Worm (Caenorhabditis elegans) whole organism, L4/young adult: ENCODE results near the gene eif-2Bepsilon.

Experiments used
- W03F9.2 ChIP-seq: fragments of 150-350 bp; optimal IDR thresholded peaks from 2 replicates; lab custom pipeline; 2014; ENCODE audit warnings: missing biosample characterization, missing genetic modification characterization
- dao-5 ChIP-seq: sonication (generic microtip); optimal IDR thresholded peaks from 2 replicates; lab custom pipeline; 2016; ENCODE audit warnings: missing genotype, missing genetic modification characterization, moderate library complexity, missing compliant biosample characterization
- him-1 ChIP-seq: sonication (generic microtip); optimal IDR thresholded peaks from 2 replicates; lab custom pipeline; 2016; ENCODE audit warnings: missing genotype, missing genetic modification reagents, missing genetic modification characterization, missing compliant biosample characterization

The eif-2Bepsilon gene

DNA sequence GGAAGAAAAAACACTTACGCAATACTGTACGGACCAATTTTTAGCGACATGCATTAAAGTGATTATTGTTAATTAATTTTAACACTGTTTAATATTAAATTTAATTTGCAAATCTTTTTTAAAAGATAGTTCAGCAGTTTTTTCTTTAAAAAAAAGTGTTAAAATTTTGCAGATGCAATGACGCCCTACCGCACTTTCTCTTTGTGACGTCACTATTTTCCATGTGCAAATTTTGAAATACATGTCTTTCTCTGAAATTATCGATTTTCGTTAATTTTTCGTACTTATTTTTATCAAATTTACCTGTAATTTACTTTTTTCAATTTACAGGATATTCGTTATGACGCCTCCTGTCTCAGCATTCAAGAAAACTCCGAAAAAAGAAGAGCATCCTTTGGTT, at the start of gene eif-2Bepsilon, which contains the start of gene piga-1:
TSS of gene eif-2Bepsilon (plus strand) at position 331 of the 400 bp plus-strand sequence.
TSS of gene piga-1 (minus strand) at position 174 of the 400 bp plus-strand sequence.
- TF ChIP-seq W03F9.2 (tag; lab: Kevin White, UChicago) (no peak), dao-5 (no peak), him-1 (no peak)

DNA sequence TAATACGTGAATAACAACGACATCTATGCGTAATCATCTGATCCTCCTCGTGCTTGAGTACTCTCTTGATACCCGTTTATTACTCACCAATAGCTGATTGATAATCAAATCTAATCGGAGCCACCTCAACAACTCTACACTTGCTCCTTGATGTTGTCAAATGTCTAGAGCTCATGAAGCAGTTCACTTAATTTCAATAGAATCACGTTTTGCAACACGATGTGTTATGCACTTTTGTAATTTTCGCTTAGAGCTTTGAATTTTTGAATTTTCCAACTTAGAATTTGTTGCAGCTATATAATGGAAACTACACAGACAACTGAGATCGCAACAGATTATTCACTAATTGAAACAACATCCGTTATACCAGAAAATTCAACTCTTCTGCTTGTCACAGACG, 49.2 kb upstream of the eif-2Bepsilon start, which contains the start of gene T22C8.1:
TSS of gene T22C8.1 (plus strand) at position 301 of the 400 bp plus-strand sequence.
- no peak for TF ChIP-seq W03F9.2 (tag; lab: Kevin White, UChicago)
- TF ChIP-seq dao-5: no peak
- TF ChIP-seq him-1: no peak

DNA sequence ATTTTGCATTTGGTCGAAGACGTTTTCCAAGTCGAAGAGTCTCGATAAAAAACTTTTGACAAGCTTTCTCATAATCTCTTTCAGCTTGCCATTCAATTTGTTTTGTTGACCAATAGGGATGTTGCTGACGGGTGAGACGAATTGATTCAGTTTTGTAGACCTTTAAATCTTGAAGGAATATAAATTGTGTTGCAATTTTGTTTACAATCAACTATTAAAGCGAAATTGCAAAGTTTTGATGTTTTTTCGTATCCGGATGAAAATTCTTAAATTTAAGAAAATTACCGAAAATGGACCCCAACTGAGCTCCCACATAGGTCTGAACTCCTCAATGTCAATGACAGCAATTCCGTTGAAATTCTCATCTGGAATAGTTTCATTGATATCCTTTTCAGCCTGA, 45.5 kb upstream of the eif-2Bepsilon start:
- no peak for TF ChIP-seq W03F9.2 (tag; lab: Kevin White, UChicago)
- no peak for TF ChIP-seq dao-5

DNA sequence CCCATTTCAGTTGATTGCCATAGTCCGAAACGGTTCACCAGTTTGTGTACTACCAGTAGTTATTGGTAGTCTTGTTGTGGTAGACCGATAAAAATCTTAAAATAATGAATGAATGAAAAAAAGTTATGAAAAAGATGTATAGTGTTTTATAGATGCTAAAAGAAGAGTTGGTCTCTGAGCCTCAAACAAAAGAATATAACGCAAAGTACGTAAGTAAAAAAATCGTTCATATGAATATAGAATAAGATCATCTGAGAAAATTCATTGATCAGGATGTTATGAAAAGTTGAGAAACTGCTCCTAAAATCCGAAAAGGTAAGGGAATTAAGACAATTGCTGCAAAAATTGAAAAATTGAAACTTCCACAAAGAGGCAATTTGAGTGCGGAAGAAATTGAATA, 44.2 kb upstream of the eif-2Bepsilon start, which contains the start of gene chhy-1:
TSS of gene chhy-1 (minus strand) at position 101 of the 400 bp plus-strand sequence.
- TF ChIP-seq him-1: no peak
- TF ChIP-seq dao-5: no peak
- no peak for TF ChIP-seq W03F9.2 (tag; lab: Kevin White, UChicago)

DNA sequence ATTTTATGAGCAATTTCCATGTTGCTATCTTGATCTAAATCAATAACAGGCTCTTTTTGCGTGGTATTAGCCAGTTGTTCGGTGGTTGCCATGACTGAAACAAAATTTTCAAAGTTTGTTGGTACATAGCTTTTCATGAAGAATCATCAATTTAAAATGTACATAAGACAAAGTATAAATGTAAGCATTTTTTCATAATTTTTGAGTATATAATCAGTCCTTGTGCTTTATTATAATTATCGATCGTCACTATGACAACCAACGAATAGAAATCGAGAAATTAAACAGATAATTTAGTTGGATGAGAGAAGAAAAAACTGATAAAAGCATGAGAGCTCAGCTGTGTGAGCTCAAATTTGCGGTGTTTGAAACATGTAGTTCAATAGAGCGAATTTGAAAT, 39.8 kb upstream of the eif-2Bepsilon start, which contains the start of gene T22C8.3:
TSS of gene T22C8.3 (minus strand) at position 101 of the 400 bp plus-strand sequence.
- no peak for TF ChIP-seq W03F9.2 (tag; lab: Kevin White, UChicago)

DNA sequence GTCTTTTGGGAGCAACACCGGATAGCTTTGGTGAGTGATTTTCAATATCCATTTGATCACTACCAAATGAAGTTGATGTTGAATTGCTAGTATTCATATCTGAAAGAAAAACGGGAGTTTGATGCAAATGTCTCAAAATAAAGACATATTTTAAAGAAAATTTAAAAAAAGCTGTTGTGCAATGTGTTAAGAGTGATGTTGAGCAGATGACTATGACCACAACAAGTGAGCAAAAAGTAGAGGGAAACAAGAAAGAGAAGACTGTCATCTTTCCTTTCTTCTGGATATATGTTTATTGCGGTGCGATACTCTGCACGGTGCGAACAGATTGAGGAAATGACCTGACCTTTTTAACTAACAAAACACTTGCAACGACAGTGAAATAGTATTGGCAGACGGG, 38.3 kb upstream of the eif-2Bepsilon start, which contains the start of gene T22C8.4:
TSS of gene T22C8.4 (minus strand) at position 101 of the 400 bp plus-strand sequence.
- no peak for TF ChIP-seq him-1
- no peak for TF ChIP-seq dao-5
- TF ChIP-seq W03F9.2 (tag; lab: Kevin White, UChicago): no peak

DNA sequence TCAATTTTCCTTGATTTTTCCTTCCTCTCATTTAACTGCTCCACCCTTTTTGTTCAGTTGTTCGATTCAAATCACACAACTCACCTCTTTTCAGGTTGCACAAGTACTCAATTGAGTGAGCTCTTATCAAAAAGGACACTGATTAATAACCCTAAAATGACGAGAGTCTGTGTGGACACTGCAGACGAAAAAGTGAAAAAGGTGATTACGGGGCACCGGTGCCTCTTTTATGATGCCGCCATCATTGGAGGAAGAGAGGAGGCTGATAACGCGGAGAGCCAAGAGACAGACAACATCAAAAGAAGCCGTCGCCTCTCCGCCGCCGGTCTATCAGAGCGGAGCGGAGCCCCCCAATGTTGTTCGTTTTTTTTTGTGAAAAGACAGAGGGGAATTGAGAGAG, 36.5 kb upstream of the eif-2Bepsilon start, which contains the start of gene sptf-2:
TSS of gene sptf-2 (plus strand) at position 297 of the 400 bp plus-strand sequence.
- no peak for TF ChIP-seq dao-5
- no peak for TF ChIP-seq W03F9.2 (tag; lab: Kevin White, UChicago)
- TF ChIP-seq him-1: no peak

DNA sequence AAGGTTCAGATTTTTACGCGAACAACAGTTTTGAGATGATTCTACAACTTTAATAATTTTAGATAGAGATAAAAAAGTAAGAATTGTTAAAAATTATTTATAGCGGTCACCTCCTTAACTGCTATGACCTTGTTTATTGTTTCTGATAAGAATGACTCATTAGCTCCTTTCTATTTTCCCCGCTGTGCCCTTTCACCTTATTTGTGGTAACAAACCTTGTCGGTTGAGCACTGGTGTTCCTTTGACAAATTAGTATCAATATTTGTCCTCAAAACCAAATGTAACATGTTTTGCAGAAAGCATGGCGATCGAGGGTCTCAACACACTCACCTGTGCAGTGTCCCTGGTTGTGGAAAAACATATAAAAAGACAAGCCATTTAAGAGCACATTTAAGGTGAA, 35.1 kb upstream of the eif-2Bepsilon start:
- TF ChIP-seq dao-5: no peak
- no peak for TF ChIP-seq W03F9.2 (tag; lab: Kevin White, UChicago)
- TF ChIP-seq him-1: no peak

DNA sequence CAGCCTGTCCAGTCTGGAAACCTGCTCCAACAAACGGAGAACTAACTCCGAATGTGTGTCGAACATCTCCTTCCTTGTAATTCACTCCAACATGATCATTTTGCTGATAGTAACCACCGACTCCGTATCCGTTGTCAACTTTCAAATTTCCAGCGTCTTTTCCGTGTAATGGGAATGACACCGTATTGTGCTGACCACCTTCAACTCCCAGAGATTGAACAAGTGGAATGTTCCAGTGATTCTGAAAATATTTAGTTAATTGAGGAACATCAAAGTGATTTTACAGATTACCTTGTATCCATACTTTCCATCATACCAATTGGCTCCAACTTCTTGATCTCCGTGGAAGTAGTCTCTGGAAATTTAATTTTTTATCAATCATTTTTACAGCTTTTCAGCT, 33.8 kb upstream of the eif-2Bepsilon start:
- TF ChIP-seq W03F9.2 (tag; lab: Kevin White, UChicago): no peak
- TF ChIP-seq dao-5: no peak

DNA sequence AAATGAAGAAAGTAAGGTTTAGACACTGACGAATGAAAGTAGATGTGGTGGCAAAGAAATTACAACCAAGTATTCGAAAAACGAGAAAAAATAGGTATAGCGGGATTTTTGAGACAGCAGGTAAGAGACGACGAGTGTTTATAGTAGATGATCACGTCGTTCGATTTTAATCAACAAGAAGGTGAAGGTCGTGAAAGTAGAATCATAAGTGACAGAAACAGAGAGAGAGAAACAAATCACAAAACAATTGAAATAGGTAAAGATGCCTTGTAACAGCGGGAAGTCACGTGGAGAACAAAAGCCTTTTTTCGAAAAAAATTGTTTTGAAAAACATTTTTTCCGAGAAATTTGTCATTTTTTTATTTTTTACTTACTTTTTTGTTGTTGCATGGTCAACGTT, 31.6 kb upstream of the eif-2Bepsilon start, which contains the start of gene T22C8.6:
TSS of gene T22C8.6 (minus strand) at position 194 of the 400 bp plus-strand sequence.
- TF ChIP-seq dao-5 (no peak), W03F9.2 (tag; lab: Kevin White, UChicago) (no peak), him-1 (no peak)

DNA sequence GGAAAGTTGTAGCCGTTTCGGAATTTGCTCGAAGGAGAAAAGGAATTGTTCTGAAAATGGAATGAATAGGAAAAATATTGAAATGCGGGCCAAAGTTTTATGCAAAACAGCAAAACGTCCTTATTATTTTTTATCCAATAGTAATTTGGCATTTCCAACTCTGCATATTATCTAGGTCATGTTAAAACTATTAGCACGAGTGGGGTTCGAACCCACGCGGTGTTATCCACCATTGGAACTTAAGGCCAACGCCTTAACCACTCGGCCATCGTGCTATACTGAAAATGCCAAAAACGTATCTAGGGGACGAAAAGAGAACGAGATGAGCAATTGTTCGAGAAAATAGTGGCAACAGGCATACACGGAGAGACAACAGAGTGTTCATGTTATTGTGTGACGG, 29.9 kb upstream of the eif-2Bepsilon start:
- no peak for TF ChIP-seq W03F9.2 (tag; lab: Kevin White, UChicago)
- no peak for TF ChIP-seq him-1
- TF ChIP-seq dao-5: no peak

DNA sequence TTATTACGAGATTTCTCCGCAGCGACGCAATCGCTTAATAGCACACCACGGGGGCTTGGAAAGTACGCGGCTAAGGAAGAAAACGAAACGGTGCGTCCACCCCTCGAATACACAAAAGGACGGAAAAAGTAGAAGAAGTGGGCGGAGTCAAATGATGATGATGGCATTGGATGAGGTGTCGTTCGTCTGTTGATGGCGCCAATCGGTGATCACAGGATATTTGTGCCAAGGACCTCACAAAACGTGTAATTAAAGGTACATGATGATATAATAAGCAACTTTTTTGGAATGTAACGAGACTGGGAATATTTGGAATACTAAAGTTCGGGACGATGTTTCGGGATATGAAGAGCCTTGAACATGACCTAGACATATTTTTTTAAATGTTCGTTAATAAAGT, 27.3 kb upstream of the eif-2Bepsilon start, which contains the start of gene cutl-12:
TSS of gene cutl-12 (minus strand) at position 101 of the 400 bp plus-strand sequence.
- no peak for TF ChIP-seq dao-5
- no peak for TF ChIP-seq him-1
- TF ChIP-seq W03F9.2 (tag; lab: Kevin White, UChicago): no peak

DNA sequence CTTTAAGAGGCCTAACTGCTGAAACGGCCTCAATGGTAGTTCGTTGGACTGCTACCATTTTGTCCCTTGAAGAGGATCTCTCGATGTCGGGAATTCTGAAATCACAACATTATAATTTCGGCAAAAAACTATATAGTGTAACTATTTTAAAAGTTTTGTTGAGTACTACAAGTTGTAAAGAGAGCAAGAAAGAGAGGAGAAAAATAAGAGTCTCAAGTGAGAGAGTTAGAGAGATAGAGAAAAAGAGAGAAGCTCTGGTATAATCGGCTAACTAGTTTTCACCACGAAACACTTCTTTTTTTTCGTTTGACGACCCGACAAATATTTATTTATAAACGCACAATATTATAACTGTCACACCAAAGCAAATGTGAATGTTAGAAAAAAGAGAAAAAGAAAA, 24.1 kb upstream of the eif-2Bepsilon start, which contains the start of gene vab-9:
TSS of gene vab-9 (minus strand) at position 101 of the 400 bp plus-strand sequence.
- no peak for TF ChIP-seq him-1

DNA sequence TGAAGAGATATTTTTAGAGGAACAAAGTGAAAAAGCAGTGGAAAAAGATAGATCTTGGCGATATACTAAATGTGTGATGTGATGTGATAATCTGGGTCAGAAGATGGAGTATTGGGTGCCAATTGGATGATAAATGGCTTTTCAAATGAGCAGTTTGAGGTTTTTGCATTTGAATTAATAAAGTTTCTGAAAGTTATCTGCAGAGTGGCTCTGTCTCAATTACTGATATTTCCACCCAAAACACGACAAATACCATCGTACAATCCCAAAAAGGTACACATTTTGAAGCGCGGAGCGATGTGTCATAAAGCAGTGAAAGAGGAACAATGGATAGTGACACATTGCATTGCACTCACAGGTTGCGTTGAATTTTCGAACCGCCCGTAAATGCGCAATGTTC, 22.1 kb upstream of the eif-2Bepsilon start:
- TF ChIP-seq dao-5 (no peak), W03F9.2 (tag; lab: Kevin White, UChicago) (no peak), him-1 (no peak)

DNA sequence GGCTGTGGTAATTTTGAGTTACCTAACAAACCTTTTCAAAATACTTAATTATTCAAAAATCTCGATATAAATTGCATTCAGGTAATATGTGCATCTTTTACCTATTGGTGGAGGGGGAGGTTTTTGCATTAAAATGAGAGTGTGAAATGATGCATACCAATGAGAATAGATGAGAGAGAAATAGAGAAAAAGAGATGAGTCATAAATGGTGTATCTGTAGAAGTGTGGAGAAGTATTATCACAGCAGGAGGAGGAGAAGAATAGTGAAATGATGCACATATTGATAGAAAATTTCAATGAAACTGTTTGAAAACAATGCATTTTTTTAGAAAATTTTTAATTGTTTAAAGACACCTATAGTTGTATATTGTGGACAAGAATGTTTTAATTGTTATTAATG, 21.2 kb upstream of the eif-2Bepsilon start:
- TF ChIP-seq W03F9.2 (tag; lab: Kevin White, UChicago): no peak
- no peak for TF ChIP-seq him-1
- no peak for TF ChIP-seq dao-5

DNA sequence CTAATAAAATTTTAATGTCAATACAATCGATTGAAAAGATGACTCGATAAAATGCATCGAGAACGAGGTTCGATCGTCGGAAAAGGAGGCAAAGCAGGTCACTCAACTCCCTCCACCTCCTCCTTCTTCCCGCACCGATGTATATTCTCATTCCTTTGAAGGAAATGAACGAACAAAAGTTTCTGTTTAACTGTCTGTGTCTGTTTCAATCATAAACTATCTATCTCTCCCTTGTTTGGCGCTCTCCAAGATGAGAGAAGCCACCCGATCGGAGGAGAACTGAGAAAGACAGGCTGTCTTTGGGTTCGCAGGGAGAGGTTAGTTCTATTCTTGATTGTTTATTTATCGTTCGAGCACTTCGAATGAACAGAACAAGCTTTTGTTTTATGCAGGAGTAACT, 20.5 kb upstream of the eif-2Bepsilon start, which contains the start of gene D2085.7:
TSS of gene D2085.7 (plus strand) at position 251 of the 400 bp plus-strand sequence.
- TF ChIP-seq W03F9.2 (tag; lab: Kevin White, UChicago) (no peak), him-1 (no peak), dao-5 (no peak)
